Fruit fly (Drosophila melanogaster): ENCODE results near the gene CG8852.

dm6 chr2L:3495465-3495864 lies 29.5 kb upstream of the CG8852 start:
- TF ChIP-seq ss (GFP tag; optimal IDR thresholded peaks at IDR 0.05) (no peak), fd85E (GFP tag; optimal IDR thresholded peaks at IDR 0.05) (no peak), Smox (GFP tag; optimal IDR thresholded peaks at IDR 0.05) (no peak), CG6792 (GFP tag; optimal IDR thresholded peaks at IDR 0.05) (no peak)

All from whole organism, prepupa.